Fruit fly (Drosophila melanogaster): Measurements from ENCODE around the gene CG7255.

CG7255 gene

dm6 chr3L:15311457-15312368 is 7.7 kb downstream of the CG7255 start (continued):
- TF ChIP-seq sima (GFP tag; optimal IDR thresholded peaks at IDR 0.05): no peak
- no peak for TF ChIP-seq Doc2 (GFP tag; IDR thresholded peaks at IDR 0.05)
- no peak for TF ChIP-seq Nf-YC (tag; optimal IDR thresholded peaks at IDR 0.05)
- TF ChIP-seq CG15073 (GFP tag; optimal IDR thresholded peaks at IDR 0.05): no peak
- TF ChIP-seq onecut (GFP tag; IDR thresholded peaks at IDR 0.05): peak; percentile 35; the same call in 1 of the 2 replicates
- peak; percentile 20 for TF ChIP-seq CG17802 (tag; optimal IDR thresholded peaks at IDR 0.05)
- TF ChIP-seq MESR4 (GFP tag; optimal IDR thresholded peaks at IDR 0.05): no peak
- peak; percentile 39; the same call in 1 of the 2 replicates for TF ChIP-seq Ptx1 (GFP tag; IDR thresholded peaks at IDR 0.05)
- TF ChIP-seq Opbp (GFP tag; IDR thresholded peaks at IDR 0.05; ENCODE audit: partially characterized antibody): no peak
- TF ChIP-seq gem (tag; optimal IDR thresholded peaks at IDR 0.05): peak; percentile 73
- TF ChIP-seq maf-S (GFP tag; optimal IDR thresholded peaks at IDR 0.05): no peak
- TF ChIP-seq org-1 (GFP tag; optimal IDR thresholded peaks at IDR 0.05): peak; percentile 9
- TF ChIP-seq TFAM (GFP tag; optimal IDR thresholded peaks at IDR 0.05): no peak
- TF ChIP-seq CG3838 (GFP tag; optimal IDR thresholded peaks at IDR 0.05): no peak
- no peak for TF ChIP-seq H15 (GFP tag; IDR thresholded peaks at IDR 0.05)
- TF ChIP-seq ase (GFP tag; IDR thresholded peaks at IDR 0.05): no peak; the same call in 2 of the 3 replicates
- no peak for TF ChIP-seq pan (optimal IDR thresholded peaks at IDR 0.05)
- no peak for TF ChIP-seq pan (GFP tag; optimal IDR thresholded peaks at IDR 0.05 in 1 of 2, IDR thresholded peaks at IDR 0.05 in 1 of 2)
- no peak for TF ChIP-seq Lim3 (GFP tag; IDR thresholded peaks at IDR 0.05)
- no peak for TF ChIP-seq CG11560 (tag; IDR thresholded peaks at IDR 0.05)
- TF ChIP-seq CG14860 (GFP tag; IDR thresholded peaks at IDR 0.05; ENCODE audit: partially characterized antibody): no peak
- TF ChIP-seq B-H1 (GFP tag; IDR thresholded peaks at IDR 0.05): no peak
- no peak for TF ChIP-seq CG12104 (GFP tag; optimal IDR thresholded peaks at IDR 0.05)
- TF ChIP-seq klu (GFP tag; IDR thresholded peaks at IDR 0.05): no peak
- TF ChIP-seq CG17912 (GFP tag; optimal IDR thresholded peaks at IDR 0.05): no peak
- peak; percentile 89 for TF ChIP-seq CG14710 (tag; optimal IDR thresholded peaks at IDR 0.05)
- TF ChIP-seq en (GFP tag; optimal IDR thresholded peaks at IDR 0.05): no peak
- no peak for TF ChIP-seq Atf6 (GFP tag; IDR thresholded peaks at IDR 0.05)
- no peak for TF ChIP-seq CG1024 (GFP tag; IDR thresholded peaks at IDR 0.05)
- peak in 1 of 2 experiments; percentile 24 for TF ChIP-seq Hr78 (GFP tag; optimal IDR thresholded peaks at IDR 0.05)
- TF ChIP-seq BEAF-32 (GFP tag; optimal IDR thresholded peaks at IDR 0.05): no peak
- no peak for TF ChIP-seq CG13624 (GFP tag; optimal IDR thresholded peaks at IDR 0.05)
- no peak for TF ChIP-seq Dip2 (GFP tag; IDR thresholded peaks at IDR 0.05)
- no peak for TF ChIP-seq pzg (GFP tag; optimal IDR thresholded peaks at IDR 0.05)
- no peak for TF ChIP-seq unc-4 (GFP tag; IDR thresholded peaks at IDR 0.05; ENCODE audit: partially characterized antibody)
- TF ChIP-seq ken (GFP tag; IDR thresholded peaks at IDR 0.05): no peak
- TF ChIP-seq CG13287 (GFP tag; IDR thresholded peaks at IDR 0.05; ENCODE audit: partially characterized antibody): no peak
- no peak for TF ChIP-seq sc (optimal IDR thresholded peaks at IDR 0.05)
- TF ChIP-seq sc (GFP tag; optimal IDR thresholded peaks at IDR 0.05): peak; percentile 73
- no peak for TF ChIP-seq usp (GFP tag; optimal IDR thresholded peaks at IDR 0.05)
- TF ChIP-seq Trl (optimal IDR thresholded peaks at IDR 0.05): no peak
- TF ChIP-seq Trl (GFP tag; optimal IDR thresholded peaks at IDR 0.05): no peak
- TF ChIP-seq slbo (GFP tag; IDR thresholded peaks at IDR 0.05): no peak
- TF ChIP-seq Kr (GFP tag; optimal IDR thresholded peaks at IDR 0.05): peak; percentile 4
- no peak for TF ChIP-seq toy (GFP tag; IDR thresholded peaks at IDR 0.05)
- peak in 1 of 2 experiments; percentile 84 for TF ChIP-seq bsh (GFP tag; optimal IDR thresholded peaks at IDR 0.05)
- no peak for TF ChIP-seq gro (GFP tag; optimal IDR thresholded peaks at IDR 0.05)
- peak in 1 of 2 experiments; percentile 48 for TF ChIP-seq dpn (GFP tag; optimal IDR thresholded peaks at IDR 0.05)
- peak; percentile 31 for TF ChIP-seq CG30431 (GFP tag; optimal IDR thresholded peaks at IDR 0.05)
- no peak for TF ChIP-seq CkIIα-i1 (GFP tag; IDR thresholded peaks at IDR 0.05)

All from whole organism, embryonic.